Fruit fly (Drosophila melanogaster) whole organism, adult: ENCODE measurements around the gene Ziz.

Experiments
- CG11617 ChIP-seq: fragments of 200-800 bp; sonication (Bioruptor generic); optimal IDR thresholded peaks from 2 replicates; lab custom pipeline; 2017; ENCODE audit warnings: mild to moderate bottlenecking, missing biosample characterization, missing genetic modification reagents, missing genetic modification characterization
- CG12768 ChIP-seq: fragments of 200-800 bp; sonication (Bioruptor generic); optimal IDR thresholded peaks from 2 replicates; lab custom pipeline; 2017; ENCODE audit warnings: missing biosample characterization, missing genetic modification characterization, mild to moderate bottlenecking, moderate library complexity, missing genetic modification reagents
- CG14711 ChIP-seq: fragments of 200-800 bp; sonication (Bioruptor generic); optimal IDR thresholded peaks from 2 replicates; lab custom pipeline; 2018; ENCODE audit warnings: missing biosample characterization, mild to moderate bottlenecking, missing genetic modification characterization, moderate library complexity
- CG1620 ChIP-seq: fragments of 200-800 bp; sonication (Bioruptor generic); optimal IDR thresholded peaks from 2 replicates; lab custom pipeline; 2016; ENCODE audit warnings: missing biosample characterization, missing genetic modification characterization
- CG33017 ChIP-seq: fragments of 200-800 bp; sonication (Bioruptor generic); optimal IDR thresholded peaks from 2 replicates; lab custom pipeline; 2018; ENCODE audit warnings: missing biosample characterization, mild to moderate bottlenecking, missing genetic modification characterization, moderate library complexity
- CG5204 ChIP-seq: fragments of 200-800 bp; sonication (Bioruptor generic); optimal IDR thresholded peaks from 2 replicates; lab custom pipeline; 2016; ENCODE audit warnings: missing biosample characterization, missing genetic modification characterization
- CG7045 ChIP-seq: fragments of 200-800 bp; sonication (Bioruptor generic); optimal IDR thresholded peaks from 2 replicates; lab custom pipeline; 2017; ENCODE audit warnings: missing biosample characterization, mild to moderate bottlenecking, missing genetic modification characterization
- CG7101 ChIP-seq: fragments of 200-800 bp; sonication (Bioruptor generic); optimal IDR thresholded peaks from 2 replicates; lab custom pipeline; 2018; ENCODE audit warnings: missing biosample characterization, mild to moderate bottlenecking, missing genetic modification characterization, moderate library complexity
- Clk ChIP-seq: fragments of 200-800 bp; sonication (Bioruptor generic); optimal IDR thresholded peaks from 2 replicates; lab custom pipeline; 2017; ENCODE audit warnings: missing biosample characterization, missing genetic modification characterization
- Crg-1 ChIP-seq: fragments of 200-800 bp; sonication (Bioruptor generic); optimal IDR thresholded peaks from 2 replicates; lab custom pipeline; 2016; ENCODE audit warnings: missing biosample characterization, missing genetic modification characterization
- Hr96 ChIP-seq: fragments of 200-800 bp; sonication (Bioruptor generic); optimal IDR thresholded peaks from 2 replicates; lab custom pipeline; 2016; ENCODE audit warnings: missing biosample characterization, missing genetic modification characterization
- Mnt ChIP-seq: fragments of 200-800 bp; sonication (Bioruptor generic); optimal IDR thresholded peaks from 2 replicates; lab custom pipeline; 2016; ENCODE audit warnings: missing biosample characterization, mild to moderate bottlenecking, missing genetic modification characterization
- bab1 ChIP-seq: fragments of 200-800 bp; sonication (Bioruptor generic); optimal IDR thresholded peaks from 3 replicates; lab custom pipeline; 2019; ENCODE audit warnings: missing biosample characterization, mild to moderate bottlenecking, missing genetic modification characterization, moderate library complexity
- cic ChIP-seq: fragments of 200-800 bp; sonication (Bioruptor generic); optimal IDR thresholded peaks from 2 replicates; lab custom pipeline; 2017; ENCODE audit warnings: missing biosample characterization, mild to moderate bottlenecking, missing genetic modification characterization, moderate library complexity
- cnc ChIP-seq, 2 experiments: fragments of >200 bp; optimal IDR thresholded peaks; 2 replicates each; lab custom pipeline; 2017
- kay ChIP-seq: fragments of 200-800 bp; sonication (Bioruptor generic); peaks from one replicate; lab custom pipeline; 2016; ENCODE audit warnings: missing biosample characterization, missing genetic modification characterization, borderline replicate concordance
- ovo ChIP-seq: fragments of 200-800 bp; sonication (Bioruptor generic); optimal IDR thresholded peaks from 2 replicates; lab custom pipeline; 2016; ENCODE audit warnings: missing biosample characterization, missing genetic modification characterization
- pad ChIP-seq: fragments of 200-800 bp; sonication (Bioruptor generic); optimal IDR thresholded peaks from 3 replicates; lab custom pipeline; 2017; ENCODE audit warnings: missing biosample characterization, missing genetic modification characterization, mild to moderate bottlenecking, moderate library complexity, missing genetic modification reagents
- tj ChIP-seq: fragments of 200-800 bp; sonication (Bioruptor generic); optimal IDR thresholded peaks from 3 replicates; lab custom pipeline; 2017; ENCODE audit warnings: missing biosample characterization, mild to moderate bottlenecking, missing genetic modification characterization, moderate library complexity
- toe ChIP-seq: fragments of 200-800 bp; sonication (Bioruptor generic); optimal IDR thresholded peaks from 2 replicates; lab custom pipeline; 2016; ENCODE audit warnings: missing biosample characterization, missing genetic modification characterization

Ziz gene

DNA sequence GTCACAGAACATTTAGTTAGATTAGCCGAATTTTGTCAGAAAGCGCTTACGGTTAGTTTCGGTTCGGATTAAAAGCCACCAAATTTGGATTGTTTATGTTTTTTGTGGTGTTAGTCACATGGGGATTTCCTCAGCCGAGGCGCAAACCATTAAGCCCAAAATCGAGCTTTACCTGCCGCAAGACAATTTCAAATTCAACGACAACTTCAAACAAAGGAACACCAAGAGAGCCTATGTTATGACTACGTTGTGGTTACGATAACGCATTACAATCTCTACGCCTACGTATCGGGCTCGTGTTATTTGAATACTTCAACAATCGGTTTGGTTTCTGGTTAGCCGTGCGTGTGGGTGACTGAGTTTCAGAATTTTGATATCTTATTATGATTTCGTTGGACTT is 22.9 kb downstream of the Ziz start:
- no peak for TF ChIP-seq CG14711 (tag; lab: Kevin White, UChicago)
- TF ChIP-seq CG7045 (GFP tag; lab: Kevin White, UChicago) = no peak
- no peak for TF ChIP-seq ovo
- TF ChIP-seq CG11617 = no peak
- TF ChIP-seq CG5204 (GFP tag; lab: Kevin White, UChicago) = no peak
- no peak for TF ChIP-seq CG12768 (GFP tag; lab: Kevin White, UChicago)
- TF ChIP-seq Crg-1 (GFP tag; lab: Kevin White, UChicago) = no peak
- TF ChIP-seq tj (GFP tag; lab: Kevin White, UChicago) = no peak
- no peak for TF ChIP-seq CG33017 (tag; lab: Kevin White, UChicago)
- TF ChIP-seq Mnt (GFP tag; lab: Kevin White, UChicago) = no peak
- no peak for TF ChIP-seq CG1620 (GFP tag; lab: Kevin White, UChicago)
- no peak for TF ChIP-seq CG7101 (tag; lab: Kevin White, UChicago)
- TF ChIP-seq cnc (optimal IDR thresholded peaks at IDR 0.05; lab: Kevin White, UChicago) = no peak
- no peak for TF ChIP-seq kay (GFP tag; lab: Kevin White, UChicago)
- no peak for TF ChIP-seq Hr96 (GFP tag; lab: Kevin White, UChicago)
- TF ChIP-seq pad (GFP tag; lab: Kevin White, UChicago) = no peak
- TF ChIP-seq cic (GFP tag; lab: Kevin White, UChicago) = no peak
- TF ChIP-seq Clk (GFP tag; lab: Kevin White, UChicago) = no peak
- TF ChIP-seq bab1 (GFP tag; lab: Kevin White, UChicago) = no peak
- no peak for TF ChIP-seq toe

- TF ChIP-seq cic (GFP tag; lab: Kevin White, UChicago) (no peak), CG1620 (GFP tag; lab: Kevin White, UChicago) (no peak), CG33017 (tag; lab: Kevin White, UChicago) (no peak), kay (GFP tag; lab: Kevin White, UChicago) (peak; percentile 8), CG5204 (GFP tag; lab: Kevin White, UChicago) (no peak), Mnt (GFP tag; lab: Kevin White, UChicago) (no peak), bab1 (GFP tag; lab: Kevin White, UChicago) (no peak)
Observed at dm6 chr2L:7466304-7466703, 29.8 kb downstream of the Ziz start, which contains the start of gene CG6055. TSS of gene CG6055 (plus strand) at chr2L:7466543.

DNA sequence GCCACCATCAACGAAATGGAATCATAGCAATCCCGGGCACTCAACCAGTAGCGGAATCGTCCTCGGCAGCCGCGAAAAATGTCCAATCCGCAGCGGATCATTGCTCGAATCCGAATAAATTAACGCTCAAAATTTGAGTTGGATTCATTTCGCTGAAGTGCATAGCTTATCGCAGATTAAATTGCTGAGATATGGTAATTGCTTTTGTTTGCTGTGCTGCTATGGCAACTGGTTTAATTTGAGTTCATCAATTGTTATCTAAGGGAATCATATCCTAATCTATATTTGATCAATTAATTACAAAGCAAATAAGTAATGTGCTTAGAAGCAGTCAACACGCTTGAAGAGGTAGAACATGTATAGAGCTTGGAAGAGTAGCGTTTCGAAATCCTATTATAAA is 34.0 kb downstream of the Ziz start, which contains the start of gene Gr28b:
Gene Gr28b (minus strand): TSS at position 101 of the 400 bp plus-strand sequence.
- TF ChIP-seq CG5204 (GFP tag; lab: Kevin White, UChicago) (no peak), CG1620 (GFP tag; lab: Kevin White, UChicago) (no peak), Crg-1 (GFP tag; lab: Kevin White, UChicago) (no peak), CG33017 (tag; lab: Kevin White, UChicago) (no peak), bab1 (GFP tag; lab: Kevin White, UChicago) (no peak), ovo (no peak), cnc (optimal IDR thresholded peaks at IDR 0.05; lab: Kevin White, UChicago) (no peak), kay (GFP tag; lab: Kevin White, UChicago) (no peak)

DNA sequence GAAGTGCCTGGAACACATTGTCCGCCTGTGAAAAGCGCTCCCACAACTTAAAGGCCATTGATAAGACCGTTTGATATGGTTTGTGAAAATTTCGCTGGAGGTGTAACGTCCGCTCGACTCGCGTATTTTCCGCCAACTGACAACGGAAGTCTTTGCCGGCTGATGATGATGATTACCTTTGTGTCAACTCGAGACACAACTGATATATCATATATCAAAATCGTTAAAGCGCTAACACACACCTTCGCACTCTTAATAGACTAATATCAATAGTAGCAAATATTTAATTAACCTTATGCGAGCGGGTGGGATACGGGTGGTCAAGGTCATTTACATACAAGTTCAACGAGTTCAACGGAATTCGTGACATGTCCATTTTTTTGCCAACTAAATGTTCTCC is 42.0 kb downstream of the Ziz start, which contains the start of gene Gr28a:
Gene Gr28a (minus strand): TSS at position 101 of the 400 bp plus-strand sequence.
- TF ChIP-seq Hr96 (GFP tag; lab: Kevin White, UChicago) (no peak), CG33017 (tag; lab: Kevin White, UChicago) (no peak), Crg-1 (GFP tag; lab: Kevin White, UChicago) (no peak), cic (GFP tag; lab: Kevin White, UChicago) (no peak), Clk (GFP tag; lab: Kevin White, UChicago) (no peak), CG14711 (tag; lab: Kevin White, UChicago) (no peak), bab1 (GFP tag; lab: Kevin White, UChicago) (no peak), CG12768 (GFP tag; lab: Kevin White, UChicago) (no peak), ovo (no peak), CG7045 (GFP tag; lab: Kevin White, UChicago) (no peak), CG1620 (GFP tag; lab: Kevin White, UChicago) (no peak), toe (no peak), tj (GFP tag; lab: Kevin White, UChicago) (no peak), pad (GFP tag; lab: Kevin White, UChicago) (no peak)

dm6 chr2L:7452093-7452492 is 44.0 kb downstream of the Ziz start:
- TF ChIP-seq Hr96 (GFP tag; lab: Kevin White, UChicago) (peak; percentile 4), tj (GFP tag; lab: Kevin White, UChicago) (no peak), Clk (GFP tag; lab: Kevin White, UChicago) (no peak)

- no peak for TF ChIP-seq CG14711 (tag; lab: Kevin White, UChicago)
- peak; percentile 65 for TF ChIP-seq Mnt (GFP tag; lab: Kevin White, UChicago)
Observed at dm6 chr2L:7450966-7451365, 45.1 kb downstream of the Ziz start, which contains the start of gene santa-maria. TSS of gene santa-maria (minus strand) at chr2L:7451244.

dm6 chr2L:7448371-7448770 is 47.7 kb downstream of the Ziz start:
- TF ChIP-seq pad (GFP tag; lab: Kevin White, UChicago) (no peak), CG7101 (tag; lab: Kevin White, UChicago) (no peak), CG11617 (no peak), ovo (no peak), cic (GFP tag; lab: Kevin White, UChicago) (no peak), Clk (GFP tag; lab: Kevin White, UChicago) (no peak), Mnt (GFP tag; lab: Kevin White, UChicago) (no peak), Hr96 (GFP tag; lab: Kevin White, UChicago) (no peak), Crg-1 (GFP tag; lab: Kevin White, UChicago) (no peak), tj (GFP tag; lab: Kevin White, UChicago) (no peak), CG5204 (GFP tag; lab: Kevin White, UChicago) (no peak), toe (no peak), CG33017 (tag; lab: Kevin White, UChicago) (no peak), cnc (optimal IDR thresholded peaks at IDR 0.05; lab: Kevin White, UChicago) (no peak), bab1 (GFP tag; lab: Kevin White, UChicago) (no peak), kay (GFP tag; lab: Kevin White, UChicago) (no peak), CG12768 (GFP tag; lab: Kevin White, UChicago) (no peak)
